Worm (Caenorhabditis elegans) whole organism, late embryonic: ENCODE results near the gene sru-11.

ENCODE experiments used
- C08G9.2 ChIP-seq: sonication (generic microtip); optimal IDR thresholded peaks from 2 replicates; lab custom pipeline; 2016; ENCODE audit warnings: mild to moderate bottlenecking, missing genetic modification characterization, moderate library complexity, missing compliant biosample characterization
- C38D4.7 ChIP-seq: fragments of 200-800 bp; sonication (Bioruptor generic); optimal IDR thresholded peaks from 2 replicates; lab custom pipeline; 2018; ENCODE audit warnings: mild to moderate bottlenecking, missing genetic modification characterization, moderate library complexity, missing compliant biosample characterization
- K02D7.2 ChIP-seq: sonication (generic microtip); optimal IDR thresholded peaks from 2 replicates; lab custom pipeline; 2017; ENCODE audit warnings: mild to moderate bottlenecking, missing genetic modification characterization, missing compliant biosample characterization
- T23F11.4 ChIP-seq: fragments of 200-800 bp; sonication (Bioruptor generic); optimal IDR thresholded peaks from 2 replicates; lab custom pipeline; 2018; ENCODE audit warnings: mild to moderate bottlenecking, missing genetic modification characterization, missing compliant biosample characterization
- ceh-14 ChIP-seq: sonication (generic microtip); optimal IDR thresholded peaks from 2 replicates; lab custom pipeline; 2016; ENCODE audit warnings: missing genotype, missing genetic modification characterization, missing compliant biosample characterization
- ceh-2 ChIP-seq: sonication (generic microtip); optimal IDR thresholded peaks from 2 replicates; lab custom pipeline; 2016; ENCODE audit warnings: missing genotype, missing genetic modification characterization, missing compliant biosample characterization
- ceh-24 ChIP-seq: sonication (generic microtip); optimal IDR thresholded peaks from 2 replicates; lab custom pipeline; 2016; ENCODE audit warnings: mild to moderate bottlenecking, missing genetic modification characterization, missing compliant biosample characterization
- ceh-30 ChIP-seq: fragments of 150-350 bp; optimal IDR thresholded peaks from 2 replicates; lab custom pipeline; 2014; ENCODE audit warnings: missing biosample characterization, missing genetic modification characterization
- ceh-34 ChIP-seq: sonication (generic microtip); optimal IDR thresholded peaks from 2 replicates; lab custom pipeline; 2016; ENCODE audit warnings: mild to moderate bottlenecking, missing genetic modification characterization, missing compliant biosample characterization
- ceh-9 ChIP-seq: sonication (generic microtip); optimal IDR thresholded peaks from 2 replicates; lab custom pipeline; 2016; ENCODE audit warnings: mild to moderate bottlenecking, missing genetic modification characterization, inconsistent platforms, missing compliant biosample characterization
- dve-1 ChIP-seq: sonication (generic microtip); optimal IDR thresholded peaks from 2 replicates; lab custom pipeline; 2017; ENCODE audit warnings: antibody characterized with exemption, mild to moderate bottlenecking, missing genetic modification characterization, missing compliant biosample characterization
- elt-4 ChIP-seq: sonication (generic microtip); optimal IDR thresholded peaks from 2 replicates; lab custom pipeline; 2016; ENCODE audit warnings: missing genetic modification characterization, missing compliant biosample characterization
- fkh-6 ChIP-seq: sonication (generic microtip); optimal IDR thresholded peaks from 2 replicates; lab custom pipeline; 2016; ENCODE audit warnings: missing genetic modification characterization, missing compliant biosample characterization
- gmeb-2 ChIP-seq: sonication (generic microtip); optimal IDR thresholded peaks from 2 replicates; lab custom pipeline; 2016; ENCODE audit warnings: missing genetic modification characterization, inconsistent platforms, missing compliant biosample characterization
- hlh-6 ChIP-seq: sonication (generic microtip); optimal IDR thresholded peaks from 2 replicates; lab custom pipeline; 2016; ENCODE audit warnings: missing genotype, missing genetic modification characterization, missing compliant biosample characterization
- lim-6 ChIP-seq: sonication (generic microtip); optimal IDR thresholded peaks from 2 replicates; lab custom pipeline; 2016; ENCODE audit warnings: missing genetic modification characterization, missing compliant biosample characterization
- mec-3 ChIP-seq: sonication (generic microtip); optimal IDR thresholded peaks from 2 replicates; lab custom pipeline; 2016; ENCODE audit warnings: borderline replicate concordance, missing genetic modification characterization, missing compliant biosample characterization
- nhr-11 ChIP-seq: fragments of 150-350 bp; optimal IDR thresholded peaks from 2 replicates; lab custom pipeline; 2014; ENCODE audit warnings: missing biosample characterization, missing genetic modification characterization
- npax-4 ChIP-seq: sonication (generic microtip); optimal IDR thresholded peaks from 2 replicates; lab custom pipeline; 2016; ENCODE audit warnings: missing genetic modification characterization, missing compliant biosample characterization
- pha-2 ChIP-seq: sonication (generic microtip); optimal IDR thresholded peaks from 2 replicates; lab custom pipeline; 2017; ENCODE audit warnings: mild to moderate bottlenecking, missing genetic modification characterization, missing compliant biosample characterization
- pha-4 ChIP-seq: fragments of 150-350 bp; optimal IDR thresholded peaks from 2 replicates; lab custom pipeline; 2018; ENCODE audit warnings: missing biosample characterization, missing genetic modification reagents, missing genetic modification characterization
- pqm-1 ChIP-seq: sonication (generic microtip); optimal IDR thresholded peaks from 2 replicates; lab custom pipeline; 2016; ENCODE audit warnings: missing genetic modification characterization, missing compliant biosample characterization
- ref-2 ChIP-seq: sonication (generic microtip); optimal IDR thresholded peaks from 2 replicates; lab custom pipeline; 2016; ENCODE audit warnings: missing genetic modification characterization, missing compliant biosample characterization
- sox-2 ChIP-seq: fragments of 200-800 bp; sonication (Bioruptor generic); IDR thresholded peaks from 2 replicates; pipeline ENCODE4 v1.3.6; 2022; ENCODE audit warnings: missing genetic modification reagents, missing genetic modification characterization, missing compliant biosample characterization
- tbx-7 ChIP-seq: sonication (generic microtip); optimal IDR thresholded peaks from 2 replicates; lab custom pipeline; 2016; ENCODE audit warnings: missing genotype, missing genetic modification characterization, missing compliant biosample characterization
- ttx-3 ChIP-seq: sonication (generic microtip); optimal IDR thresholded peaks from 2 replicates; lab custom pipeline; 2016; ENCODE audit warnings: missing genetic modification reagents, missing genetic modification characterization, missing compliant biosample characterization
- unc-42 ChIP-seq: sonication (generic microtip); optimal IDR thresholded peaks from 2 replicates; lab custom pipeline; 2016; ENCODE audit warnings: missing genotype, missing genetic modification characterization, missing compliant biosample characterization
- unc-55 ChIP-seq: sonication (generic microtip); optimal IDR thresholded peaks from 2 replicates; lab custom pipeline; 2017; ENCODE audit warnings: missing biosample characterization, missing genetic modification reagents, missing genetic modification characterization
- unc-86 ChIP-seq: sonication (generic microtip); optimal IDR thresholded peaks from 2 replicates; lab custom pipeline; 2016; ENCODE audit warnings: missing genetic modification characterization, missing compliant biosample characterization
- zip-5 ChIP-seq: sonication (generic microtip); optimal IDR thresholded peaks from 2 replicates; lab custom pipeline; 2016; ENCODE audit warnings: missing genetic modification characterization, missing compliant biosample characterization
- ztf-16 ChIP-seq: sonication (generic microtip); optimal IDR thresholded peaks from 2 replicates; lab custom pipeline; 2017; ENCODE audit warnings: missing genetic modification characterization, missing compliant biosample characterization

sru-11 gene

DNA sequence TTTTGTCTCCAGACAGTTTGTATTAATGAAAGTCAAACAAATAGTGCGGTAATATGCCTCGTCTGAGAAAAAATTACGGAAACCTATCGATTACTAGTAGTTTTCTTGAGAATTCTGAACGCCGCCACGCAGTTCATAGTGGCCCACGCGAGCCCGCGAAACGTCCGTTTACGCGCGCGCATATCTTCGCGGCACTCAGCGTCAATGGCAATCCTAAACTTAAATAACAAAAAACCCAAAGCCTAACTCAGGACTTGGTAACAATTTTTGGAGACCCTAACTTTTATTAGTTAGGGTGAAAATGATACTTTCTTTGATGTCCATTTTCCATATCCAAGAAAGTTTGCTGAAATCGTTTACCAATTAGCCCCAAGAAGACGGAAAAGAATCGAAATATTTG lies 16.7 kb downstream of the sru-11 start:
- TF ChIP-seq tbx-7 (tag; lab: Kevin White, UChicago) (no peak), unc-55 (GFP tag; lab: Kevin White, UChicago) (no peak), K02D7.2 (tag; lab: Kevin White, UChicago) (no peak), unc-42 (tag; lab: Kevin White, UChicago) (no peak), C38D4.7 (no peak), pha-2 (tag; lab: Kevin White, UChicago) (no peak), fkh-6 (tag; lab: Kevin White, UChicago) (no peak), pqm-1 (tag; lab: Kevin White, UChicago) (no peak), dve-1 (tag; lab: Kevin White, UChicago) (no peak), mec-3 (no peak), C08G9.2 (tag; lab: Kevin White, UChicago) (no peak), unc-86 (tag; lab: Kevin White, UChicago) (no peak), ceh-9 (tag; lab: Kevin White, UChicago) (no peak)
- TF ChIP-seq, all 69 proteins: peak for 0

DNA sequence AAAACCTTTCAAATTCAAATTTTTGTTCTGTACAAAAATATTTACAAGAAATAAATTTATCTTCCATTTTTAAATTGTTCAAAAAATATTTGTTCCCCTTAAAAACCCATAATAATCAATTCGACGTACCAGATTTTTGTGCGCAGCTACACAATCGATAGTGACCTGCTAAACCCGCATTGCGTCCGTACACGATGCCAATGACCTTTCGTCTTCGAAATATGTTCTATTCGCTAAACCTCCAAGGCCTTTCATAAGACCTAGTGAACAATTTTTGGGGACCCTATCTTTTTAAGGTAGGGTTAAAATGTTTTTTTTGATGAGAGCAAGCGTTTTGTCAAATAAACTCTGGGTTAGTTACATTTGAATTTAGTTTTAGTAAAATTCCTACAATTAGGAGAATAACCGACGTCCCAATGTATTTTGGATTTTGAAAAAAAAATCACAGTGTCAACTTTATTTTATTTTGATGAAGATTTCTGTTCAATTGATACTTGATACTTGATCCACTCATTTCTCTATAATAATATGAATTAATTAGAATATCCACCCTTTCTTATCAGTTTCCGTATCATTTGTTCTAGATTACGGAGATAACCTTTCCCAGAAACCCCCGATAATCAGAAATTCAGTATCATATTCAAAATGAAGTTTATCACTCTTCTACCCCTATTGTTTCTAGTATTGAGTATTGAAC lies 17.4 kb downstream of the sru-11 start, which contains the start of gene Y45F10B.59:
Y45F10B.59 (plus strand) TSS at position 647 of the 697 bp plus-strand sequence.
- TF ChIP-seq npax-4: no peak

DNA sequence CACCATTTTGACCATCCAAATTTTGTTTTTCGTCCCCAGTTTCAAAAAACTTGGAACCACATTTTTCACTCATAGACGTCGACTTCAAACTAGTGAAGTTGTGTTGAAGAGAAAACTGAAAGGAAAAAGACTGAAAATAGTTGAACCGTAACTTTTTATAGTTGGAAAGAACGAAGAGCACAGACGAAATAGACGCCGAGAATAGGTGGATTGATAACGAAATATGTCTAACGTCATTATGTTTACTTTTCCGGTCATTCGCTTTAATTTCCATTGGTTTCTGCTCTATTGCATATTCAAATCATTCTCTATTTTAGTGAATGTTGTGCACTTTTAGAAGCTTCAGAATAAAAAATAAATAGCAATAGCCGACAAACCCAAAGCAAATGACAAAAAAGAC lies 25.0 kb downstream of the sru-11 start, which contains the start of gene C08F11.13:
C08F11.13 (minus strand) TSS at position 138 of the 400 bp plus-strand sequence.
- no peak for TF ChIP-seq ceh-34 (tag; lab: Kevin White, UChicago)
- TF ChIP-seq ceh-14 (tag; lab: Kevin White, UChicago): no peak
- no peak for TF ChIP-seq pqm-1 (tag; lab: Kevin White, UChicago)
- no peak for TF ChIP-seq zip-5 (tag; lab: Kevin White, UChicago)

DNA sequence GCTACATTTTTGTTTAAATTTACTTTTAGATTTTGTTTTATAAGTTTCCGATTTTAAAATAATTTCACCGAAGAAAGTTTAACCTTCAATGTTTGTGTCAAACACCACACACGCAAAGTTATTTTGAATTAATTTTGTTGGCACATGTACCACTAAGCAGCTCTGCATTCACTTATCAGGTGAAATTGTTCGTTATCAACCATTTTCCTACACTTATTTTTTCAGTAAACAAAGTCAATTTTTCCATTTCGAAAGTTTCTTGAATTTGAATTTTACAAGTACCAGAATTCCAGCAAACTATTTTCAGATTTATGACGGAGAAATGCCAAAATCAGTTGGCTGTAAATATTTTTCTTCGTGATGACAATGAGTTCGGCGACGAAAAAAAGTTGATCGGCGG lies 34.5 kb downstream of the sru-11 start, which contains the start of gene C08F11.3:
C08F11.3 (plus strand) TSS at position 301 of the 400 bp plus-strand sequence.
- TF ChIP-seq gmeb-2 (tag; lab: Kevin White, UChicago) (no peak), ref-2 (tag; lab: Kevin White, UChicago) (no peak), elt-4 (no peak), pha-4 (tag; lab: Kevin White, UChicago) (no peak), ceh-24 (tag; lab: Kevin White, UChicago) (no peak), ttx-3 (no peak), mec-3 (no peak), npax-4 (no peak), lim-6 (tag; lab: Kevin White, UChicago) (no peak)

DNA sequence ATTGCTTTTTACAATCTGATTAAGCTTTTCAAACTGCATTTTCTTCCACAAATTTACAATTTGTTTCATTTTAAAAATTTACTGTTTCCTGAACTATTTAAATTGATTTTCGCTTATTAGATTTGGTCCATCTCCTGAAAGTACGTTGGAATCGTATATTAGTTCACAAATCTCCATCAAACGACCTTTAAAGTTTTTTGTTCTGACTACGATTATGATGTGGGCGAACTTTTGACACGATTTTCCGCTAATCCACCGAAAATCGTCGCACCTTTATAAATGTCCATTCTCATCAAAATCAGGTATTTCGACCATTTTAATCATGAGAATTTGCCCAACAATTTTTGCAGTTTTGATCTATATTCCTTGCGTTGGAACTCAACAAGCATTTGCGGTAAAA lies 38.8 kb downstream of the sru-11 start, which contains the start of gene C08F11.1:
C08F11.1 (plus strand) TSS at position 301 of the 400 bp plus-strand sequence.
- TF ChIP-seq ztf-16 (tag; lab: Kevin White, UChicago): no peak
- no peak for TF ChIP-seq T23F11.4 (GFP tag; lab: Kevin White, UChicago)
- TF ChIP-seq nhr-11 (tag; lab: Kevin White, UChicago): no peak
- no peak for TF ChIP-seq ceh-30 (tag; lab: Kevin White, UChicago)
- TF ChIP-seq, all 69 proteins: peak for 0

DNA sequence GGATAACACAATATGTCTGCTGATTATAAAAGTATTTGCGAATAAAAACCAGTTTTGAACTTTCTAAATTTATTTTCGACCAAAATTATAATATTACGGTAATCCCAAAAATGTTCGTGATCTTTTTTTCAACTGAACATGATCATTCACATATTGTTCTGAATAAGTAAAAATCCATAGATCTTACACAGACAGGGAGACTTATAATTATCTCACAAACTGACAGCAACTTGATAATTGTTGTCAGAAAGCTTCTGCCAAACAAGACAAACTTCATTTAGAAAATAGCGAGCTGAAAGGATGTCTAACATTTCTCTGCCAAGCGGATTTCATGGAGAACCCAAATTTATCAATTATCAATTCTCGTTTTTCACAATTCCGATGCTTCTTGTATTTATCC lies 41.7 kb downstream of the sru-11 start, which contains the start of gene sru-21:
sru-21 (plus strand) TSS at position 301 of the 400 bp plus-strand sequence.
- TF ChIP-seq lim-6 (tag; lab: Kevin White, UChicago) (no peak), ceh-2 (tag; lab: Kevin White, UChicago) (no peak), sox-2 (GFP tag; lab: Robert Waterston, UW) (no peak), C08G9.2 (tag; lab: Kevin White, UChicago) (no peak), hlh-6 (tag; lab: Kevin White, UChicago) (no peak)
